Worm (Caenorhabditis elegans): Measurements from ENCODE around the gene spe-10.

- TF ChIP-seq rec-8 (tag; optimal IDR thresholded peaks at IDR 0.05), result no peak
- TF ChIP-seq efl-1 (GFP tag; optimal IDR thresholded peaks at IDR 0.05), result no peak
- no peak for TF ChIP-seq C17E4.6 (GFP tag; IDR thresholded peaks at IDR 0.05)
- TF ChIP-seq unc-62 (GFP tag; optimal IDR thresholded peaks at IDR 0.05), result no peak
- no peak for TF ChIP-seq pha-4 (tag; optimal IDR thresholded peaks at IDR 0.05)
- no peak for TF ChIP-seq F10E7.11 (tag; optimal IDR thresholded peaks at IDR 0.05)
- no peak for TF ChIP-seq ama-1 (optimal IDR thresholded peaks at IDR 0.05)
- TF ChIP-seq ama-1 (GFP tag; optimal IDR thresholded peaks at IDR 0.05), result no peak
- no peak for TF ChIP-seq lag-1 (GFP tag; IDR thresholded peaks at IDR 0.05)
- TF ChIP-seq lin-35 (GFP tag; optimal IDR thresholded peaks at IDR 0.05), result no peak
Measured at ce11 chrV:10416925-10417324, 32.9 kb downstream of the spe-10 start, which contains the start of gene F15H10.10.
